Worm (Caenorhabditis elegans) whole organism, midembryonic: ENCODE data around the gene sre-29.

ENCODE experiments used
- T22C8.4 ChIP-seq: fragments of 200-800 bp; sonication (Bioruptor generic); IDR thresholded peaks from 2 replicates; pipeline ENCODE4 v1.3.6; 2022; ENCODE audit warnings: missing genetic modification characterization, missing compliant biosample characterization
- cog-1 ChIP-seq: sonication (generic microtip); optimal IDR thresholded peaks from 2 replicates; lab custom pipeline; 2016; ENCODE audit warnings: missing genetic modification characterization, missing compliant biosample characterization
- flt-1 ChIP-seq: fragments of 200-800 bp; sonication (Bioruptor generic); IDR thresholded peaks from 2 replicates; pipeline ENCODE4 v1.3.6; 2022; ENCODE audit warnings: missing genetic modification characterization, missing compliant biosample characterization
- klf-2 ChIP-seq: fragments of 200-800 bp; sonication (Bioruptor generic); conservative IDR thresholded peaks from 2 replicates; pipeline ENCODE4 v1.3.6; 2022; ENCODE audit warnings: missing genetic modification reagents, missing genetic modification characterization, missing compliant biosample characterization
- med-1 ChIP-seq: sonication (generic microtip); optimal IDR thresholded peaks from 2 replicates; lab custom pipeline; 2017; ENCODE audit warnings: missing genetic modification characterization, mild to moderate bottlenecking, missing compliant biosample characterization, antibody characterized with exemption, missing genetic modification reagents; ENCODE audit not compliant: insufficient read depth
- ref-1 ChIP-seq: fragments of 200-800 bp; sonication (Bioruptor generic); conservative IDR thresholded peaks from 2 replicates; pipeline ENCODE4 v1.3.6; 2022; ENCODE audit warnings: missing genetic modification reagents, missing genetic modification characterization, missing compliant biosample characterization
- tab-1 ChIP-seq: fragments of 200-800 bp; sonication (Bioruptor generic); IDR thresholded peaks from 2 replicates; pipeline ENCODE4 v1.3.6; 2022; ENCODE audit warnings: missing genetic modification characterization, missing compliant biosample characterization
- ztf-23 ChIP-seq: fragments of 200-800 bp; sonication (Bioruptor generic); IDR thresholded peaks from 2 replicates; pipeline ENCODE4 v1.3.6; 2022; ENCODE audit warnings: missing genetic modification reagents, missing genetic modification characterization, missing compliant biosample characterization
- ztf-29 ChIP-seq: fragments of 200-800 bp; sonication (Bioruptor generic); IDR thresholded peaks from 2 replicates; pipeline ENCODE4 v1.3.6; 2022; ENCODE audit warnings: missing genetic modification reagents, missing genetic modification characterization, missing compliant biosample characterization

ce11 chrII:12379430-12379829, 22.3 kb downstream of the sre-29 start, which contains the start of gene marc-5:
- TF ChIP-seq med-1 (GFP tag; lab: Kevin White, UChicago), result no peak
- no peak for TF ChIP-seq klf-2
- no peak for TF ChIP-seq tab-1 (GFP tag; lab: Robert Waterston, UW)
- TF ChIP-seq ztf-23 (GFP tag; lab: Robert Waterston, UW), result no peak
- TF ChIP-seq T22C8.4 (GFP tag; lab: Robert Waterston, UW), result no peak
- TF ChIP-seq ztf-29 (GFP tag; lab: Robert Waterston, UW), result no peak
- TF ChIP-seq cog-1, result no peak
- no peak for TF ChIP-seq ref-1 (GFP tag; lab: Robert Waterston, UW)
- no peak for TF ChIP-seq flt-1 (GFP tag; lab: Robert Waterston, UW)
